Fruit fly (Drosophila melanogaster): ENCODE measurements around the gene CAH16.

- TF ChIP-seq Sox102F (GFP tag; optimal IDR thresholded peaks at IDR 0.05) (peak; percentile 53), esn (GFP tag; optimal IDR thresholded peaks at IDR 0.05) (no peak), CG11294 (GFP tag; IDR thresholded peaks at IDR 0.05) (no peak), Gug (GFP tag; IDR thresholded peaks at IDR 0.05) (no peak), dsx (GFP tag; optimal IDR thresholded peaks at IDR 0.05; ENCODE audit: poor library complexity, severe bottlenecking) (peak; percentile 66), CG16779 (tag; optimal IDR thresholded peaks at IDR 0.05) (peak; percentile 86), CG8319 (GFP tag; optimal IDR thresholded peaks at IDR 0.05) (peak; percentile 26), vri (GFP tag; optimal IDR thresholded peaks at IDR 0.05) (no peak), CG15336 (GFP tag; IDR thresholded peaks at IDR 0.05) (no peak), net (GFP tag; optimal IDR thresholded peaks at IDR 0.05) (peak; percentile 71), Lpt (GFP tag; optimal IDR thresholded peaks at IDR 0.05) (peak; percentile 52), CG6854 (GFP tag; optimal IDR thresholded peaks at IDR 0.05) (peak; percentile 54), Eip75B (GFP tag; optimal IDR thresholded peaks at IDR 0.05) (peak; percentile 41)
Measured at dm6 chr3R:31221337-31222047, 38.6 kb upstream of the CAH16 start.
